Fruit fly (Drosophila melanogaster): ENCODE measurements around the gene CG12728.

DNA sequence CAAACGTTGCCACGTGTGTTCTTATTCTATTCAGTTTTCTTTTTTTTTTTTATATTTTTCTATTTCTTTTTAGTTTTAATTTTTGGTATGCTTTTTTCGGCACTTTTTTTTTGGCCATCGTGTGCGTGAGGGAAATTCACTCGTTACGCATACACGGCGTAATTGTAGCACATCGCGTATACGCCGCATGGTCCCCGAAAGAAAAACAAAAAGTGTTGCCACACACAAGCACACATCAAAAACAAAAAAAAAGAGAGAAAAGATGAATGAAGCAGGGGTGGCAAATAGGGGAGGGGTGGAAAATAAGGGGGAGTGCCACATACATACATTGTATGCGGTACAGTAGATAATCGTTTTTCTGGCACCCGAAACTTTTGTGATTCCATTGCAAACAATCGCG is 35.4 kb downstream of the CG12728 start:
- TF ChIP-seq ovo (GFP tag; optimal IDR thresholded peaks at IDR 0.05) (no peak), CG33017 (tag; optimal IDR thresholded peaks at IDR 0.05) (no peak), kay (GFP tag; ENCODE audit: borderline replicate concordance) (no peak), CG7101 (tag; optimal IDR thresholded peaks at IDR 0.05) (no peak)

Data from whole organism, adult.